Fruit fly (Drosophila melanogaster) whole organism, embryonic: ENCODE data around the gene CG15528.

Source experiments
- Ada2b ChIP-seq: fragments of 200-800 bp; sonication (Bioruptor generic); IDR thresholded peaks from 2 replicates; pipeline ENCODE4 v1.3.6; 2022; ENCODE audit warnings: missing biosample characterization, missing genetic modification characterization
- Atf-2 ChIP-seq: fragments of 200-800 bp; sonication (Bioruptor generic); optimal IDR thresholded peaks from 2 replicates; lab custom pipeline; 2016; ENCODE audit warnings: missing biosample characterization, missing genetic modification characterization
- CG11398 ChIP-seq: fragments of 200-800 bp; sonication (Bioruptor generic); optimal IDR thresholded peaks from 2 replicates; lab custom pipeline; 2016; ENCODE audit warnings: missing biosample characterization, missing genetic modification characterization
- CG11723 ChIP-seq: fragments of 200-800 bp; sonication (Bioruptor generic); optimal IDR thresholded peaks from 2 replicates; lab custom pipeline; 2017; ENCODE audit warnings: missing biosample characterization, mild to moderate bottlenecking, missing genetic modification characterization
- CG12071 ChIP-seq: fragments of 200-800 bp; sonication (Bioruptor generic); optimal IDR thresholded peaks from 3 replicates; lab custom pipeline; 2018; ENCODE audit warnings: missing biosample characterization, mild to moderate bottlenecking, missing genetic modification characterization
- CG12391 ChIP-seq: fragments of 200-800 bp; sonication (Bioruptor generic); optimal IDR thresholded peaks from 3 replicates; lab custom pipeline; 2018; ENCODE audit warnings: missing biosample characterization, mild to moderate bottlenecking, missing genetic modification characterization, moderate library complexity
- CG15073 ChIP-seq: fragments of 200-800 bp; sonication (Bioruptor generic); optimal IDR thresholded peaks from 2 replicates; lab custom pipeline; 2016; ENCODE audit warnings: missing biosample characterization, missing genetic modification characterization
- CG17385 ChIP-seq: fragments of 200-800 bp; sonication (Bioruptor generic); optimal IDR thresholded peaks from 3 replicates; lab custom pipeline; 2018; ENCODE audit warnings: missing biosample characterization, mild to moderate bottlenecking, missing genetic modification characterization
- CG18476 ChIP-seq: fragments of 200-800 bp; sonication (Bioruptor generic); optimal IDR thresholded peaks from 2 replicates; lab custom pipeline; 2016; ENCODE audit warnings: missing biosample characterization, mild to moderate bottlenecking, missing genetic modification characterization
- CG2889 ChIP-seq: fragments of 200-800 bp; sonication (Bioruptor generic); IDR thresholded peaks from 3 replicates; pipeline ENCODE4 v1.3.6; 2022; ENCODE audit warnings: missing biosample characterization, missing genetic modification characterization
- CG31224 ChIP-seq: fragments of 200-800 bp; sonication (Bioruptor generic); IDR thresholded peaks from 2 replicates; pipeline ENCODE4 v1.3.6; 2022; ENCODE audit warnings: missing biosample characterization, missing genetic modification characterization
- CG32767 ChIP-seq: fragments of 200-800 bp; sonication (Bioruptor generic); IDR thresholded peaks from 2 replicates; pipeline ENCODE4 v1.3.6; 2022; ENCODE audit warnings: missing biosample characterization, missing genetic modification characterization
- CG4730 ChIP-seq: fragments of 200-800 bp; sonication (Bioruptor generic); IDR thresholded peaks from 2 replicates; pipeline ENCODE4 v1.3.6; 2022; ENCODE audit warnings: missing biosample characterization, missing genetic modification characterization
- CG6765 ChIP-seq: fragments of 200-800 bp; sonication (Bioruptor generic); optimal IDR thresholded peaks from 3 replicates; lab custom pipeline; 2017; ENCODE audit warnings: missing biosample characterization, mild to moderate bottlenecking, missing genetic modification characterization
- CG6791 ChIP-seq: fragments of 200-800 bp; sonication (Bioruptor generic); IDR thresholded peaks from 3 replicates; pipeline ENCODE4 v1.3.6; 2022; ENCODE audit warnings: missing biosample characterization, missing genetic modification characterization; ENCODE audit not compliant: partially characterized antibody
- CG7372 ChIP-seq: fragments of 200-800 bp; sonication (Bioruptor generic); IDR thresholded peaks from 2 replicates; pipeline ENCODE4 v1.3.6; 2022; ENCODE audit warnings: missing biosample characterization, missing genetic modification characterization
- CG8478 ChIP-seq: fragments of >200 bp; optimal IDR thresholded peaks from 2 replicates; lab custom pipeline; 2018
- CG9727 ChIP-seq: fragments of 200-800 bp; sonication (Bioruptor generic); optimal IDR thresholded peaks from 3 replicates; lab custom pipeline; 2017; ENCODE audit warnings: missing biosample characterization, mild to moderate bottlenecking, missing genetic modification characterization
- CG9876 ChIP-seq: fragments of 200-800 bp; sonication (Bioruptor generic); optimal IDR thresholded peaks from 2 replicates; lab custom pipeline; 2016; ENCODE audit warnings: missing biosample characterization, missing genetic modification characterization
- CkIIα-i1 ChIP-seq: fragments of 200-800 bp; sonication (Bioruptor generic); IDR thresholded peaks from 2 replicates; pipeline ENCODE4 v1.3.6; 2022; ENCODE audit warnings: missing biosample characterization, missing genetic modification characterization
- Dip3 ChIP-seq: fragments of 200-800 bp; sonication (Bioruptor generic); optimal IDR thresholded peaks from 3 replicates; lab custom pipeline; 2016; ENCODE audit warnings: missing biosample characterization, missing genetic modification characterization
- Ets97D ChIP-seq: fragments of 200-800 bp; sonication (Bioruptor generic); optimal IDR thresholded peaks from 3 replicates; lab custom pipeline; 2016; ENCODE audit warnings: missing biosample characterization, missing genetic modification characterization
- GATAe ChIP-seq: fragments of 200-800 bp; sonication (Bioruptor generic); conservative IDR thresholded peaks from 2 replicates; pipeline ENCODE4 v1.3.6; 2022; ENCODE audit warnings: missing biosample characterization, missing genetic modification characterization
- HLH4C ChIP-seq: fragments of 200-800 bp; sonication (Bioruptor generic); IDR thresholded peaks from 3 replicates; pipeline ENCODE4 v1.3.6; 2022; ENCODE audit warnings: missing biosample characterization, missing genetic modification characterization; ENCODE audit not compliant: partially characterized antibody
- HmgD ChIP-seq: fragments of 200-800 bp; sonication (Bioruptor generic); optimal IDR thresholded peaks from 3 replicates; lab custom pipeline; 2016; ENCODE audit warnings: missing biosample characterization, missing genetic modification characterization
- Hr39 ChIP-seq: fragments of >200 bp; optimal IDR thresholded peaks from 2 replicates; lab custom pipeline; 2017
- Lim3 ChIP-seq: fragments of 200-800 bp; sonication (Bioruptor generic); IDR thresholded peaks from 2 replicates; pipeline ENCODE4 v1.3.6; 2022; ENCODE audit warnings: missing biosample characterization, missing genetic modification characterization
- Lpt ChIP-seq: fragments of >200 bp; optimal IDR thresholded peaks from 2 replicates; lab custom pipeline; 2018; ENCODE audit warnings: missing biosample characterization, missing genetic modification characterization
- MBD-R2 ChIP-seq: fragments of 200-800 bp; sonication (Bioruptor generic); IDR thresholded peaks from 2 replicates; pipeline ENCODE4 v1.3.6; 2022; ENCODE audit warnings: missing biosample characterization, missing genetic modification characterization
- Mes4 ChIP-seq: fragments of 200-800 bp; sonication (Bioruptor generic); optimal IDR thresholded peaks from 2 replicates; lab custom pipeline; 2016; ENCODE audit warnings: missing biosample characterization, missing genetic modification characterization
- Neu2 ChIP-seq: fragments of 200-800 bp; sonication (Bioruptor generic); optimal IDR thresholded peaks from 3 replicates; lab custom pipeline; 2016; ENCODE audit warnings: missing biosample characterization, missing genetic modification characterization, borderline replicate concordance
- YL-1 ChIP-seq: fragments of 200-800 bp; sonication (Bioruptor generic); optimal IDR thresholded peaks from 3 replicates; lab custom pipeline; 2017; ENCODE audit warnings: missing biosample characterization, mild to moderate bottlenecking, missing genetic modification characterization
- chinmo ChIP-seq: fragments of 200-800 bp; sonication (Bioruptor generic); IDR thresholded peaks from 4 replicates; pipeline ENCODE4 v1.3.6; 2022; ENCODE audit warnings: missing biosample characterization, missing genetic modification characterization; ENCODE audit not compliant: partially characterized antibody
- ci ChIP-seq: fragments of 200-800 bp; sonication (Bioruptor generic); IDR thresholded peaks from 3 replicates; pipeline ENCODE4 v1.3.6; 2022; ENCODE audit warnings: missing biosample characterization, missing genetic modification characterization
- crol ChIP-seq: fragments of 200-800 bp; sonication (Bioruptor generic); IDR thresholded peaks from 2 replicates; pipeline ENCODE4 v1.3.6; 2022; ENCODE audit warnings: missing biosample characterization, missing genetic modification characterization
- crp ChIP-seq, 2 experiments: fragments of 200-800 bp; sonication (Bioruptor generic); optimal IDR thresholded peaks; 2 replicates in 1 of 2; 3 replicates in 1 of 2; lab custom pipeline; 2017; ENCODE audit warnings: missing biosample characterization in 2 of 2, missing genetic modification characterization in 2 of 2, mild to moderate bottlenecking in 1 of 2, moderate library complexity in 1 of 2
- danr ChIP-seq: fragments of 200-800 bp; sonication (Bioruptor generic); IDR thresholded peaks from 2 replicates; pipeline ENCODE4 v1.3.6; 2022; ENCODE audit warnings: missing biosample characterization, missing genetic modification characterization
- dm ChIP-seq: fragments of 200-800 bp; sonication (Bioruptor generic); optimal IDR thresholded peaks from 3 replicates; lab custom pipeline; 2016; ENCODE audit warnings: missing biosample characterization, missing genetic modification characterization
- eyg ChIP-seq: fragments of 200-800 bp; sonication (Bioruptor generic); optimal IDR thresholded peaks from 3 replicates; lab custom pipeline; 2016; ENCODE audit warnings: missing biosample characterization, missing genetic modification characterization
- fru ChIP-seq: fragments of >200 bp; optimal IDR thresholded peaks from 2 replicates; lab custom pipeline; 2017
- kni ChIP-seq: fragments of 200-800 bp; sonication (Bioruptor generic); optimal IDR thresholded peaks from 3 replicates; lab custom pipeline; 2017; ENCODE audit warnings: mild to moderate bottlenecking, missing biosample characterization, missing genetic modification reagents, missing genetic modification characterization
- knrl ChIP-seq: fragments of 200-800 bp; sonication (Bioruptor generic); IDR thresholded peaks from 3 replicates; pipeline ENCODE4 v1.3.6; 2022; ENCODE audit warnings: missing biosample characterization, missing genetic modification characterization; ENCODE audit not compliant: partially characterized antibody
- lilli ChIP-seq: fragments of 200-800 bp; sonication (Bioruptor generic); optimal IDR thresholded peaks from 3 replicates; lab custom pipeline; 2016; ENCODE audit warnings: missing biosample characterization, missing genetic modification characterization
- maf-S ChIP-seq: fragments of 200-800 bp; sonication (Bioruptor generic); optimal IDR thresholded peaks from 2 replicates; lab custom pipeline; 2016; ENCODE audit warnings: missing biosample characterization, missing genetic modification characterization
- onecut ChIP-seq: fragments of 200-800 bp; sonication (Bioruptor generic); IDR thresholded peaks from 2 replicates; pipeline ENCODE4 v1.3.6; 2022; ENCODE audit warnings: missing biosample characterization, missing genetic modification characterization
- pita ChIP-seq: fragments of 200-800 bp; sonication (Bioruptor generic); optimal IDR thresholded peaks from 2 replicates; lab custom pipeline; 2017; ENCODE audit warnings: missing biosample characterization, mild to moderate bottlenecking, missing genetic modification characterization
- repo ChIP-seq: fragments of 200-800 bp; sonication (Bioruptor generic); optimal IDR thresholded peaks from 2 replicates; lab custom pipeline; 2016; ENCODE audit warnings: missing biosample characterization, missing genetic modification characterization
- scrt ChIP-seq: fragments of 200-800 bp; sonication (Bioruptor generic); optimal IDR thresholded peaks from 2 replicates; lab custom pipeline; 2018; ENCODE audit warnings: missing biosample characterization, mild to moderate bottlenecking, missing genetic modification characterization, moderate library complexity
- sens-2 ChIP-seq: fragments of 200-800 bp; sonication (Bioruptor generic); IDR thresholded peaks from 2 replicates; pipeline ENCODE4 v1.3.6; 2022; ENCODE audit warnings: missing biosample characterization, missing genetic modification characterization
- sna ChIP-seq: fragments of 200-800 bp; sonication (Bioruptor generic); IDR thresholded peaks from 2 replicates; pipeline ENCODE4 v1.3.6; 2022; ENCODE audit warnings: missing biosample characterization, missing genetic modification characterization; ENCODE audit not compliant: partially characterized antibody
- tll ChIP-seq, 2 experiments: fragments of 200-800 bp in 1 of 2; fragments of >200 bp in 1 of 2; sonication (Bioruptor generic) in 1 of 2; optimal IDR thresholded peaks; 2 replicates each; lab custom pipeline; 2017 to 2019; ENCODE audit warnings: missing biosample characterization in 2 of 2, missing genetic modification characterization in 2 of 2, mild to moderate bottlenecking in 1 of 2, moderate library complexity in 1 of 2
- zf30C ChIP-seq: fragments of 200-800 bp; sonication (Bioruptor generic); optimal IDR thresholded peaks from 3 replicates; lab custom pipeline; 2018; ENCODE audit warnings: missing biosample characterization, mild to moderate bottlenecking, missing genetic modification characterization

The CG15528 gene

DNA sequence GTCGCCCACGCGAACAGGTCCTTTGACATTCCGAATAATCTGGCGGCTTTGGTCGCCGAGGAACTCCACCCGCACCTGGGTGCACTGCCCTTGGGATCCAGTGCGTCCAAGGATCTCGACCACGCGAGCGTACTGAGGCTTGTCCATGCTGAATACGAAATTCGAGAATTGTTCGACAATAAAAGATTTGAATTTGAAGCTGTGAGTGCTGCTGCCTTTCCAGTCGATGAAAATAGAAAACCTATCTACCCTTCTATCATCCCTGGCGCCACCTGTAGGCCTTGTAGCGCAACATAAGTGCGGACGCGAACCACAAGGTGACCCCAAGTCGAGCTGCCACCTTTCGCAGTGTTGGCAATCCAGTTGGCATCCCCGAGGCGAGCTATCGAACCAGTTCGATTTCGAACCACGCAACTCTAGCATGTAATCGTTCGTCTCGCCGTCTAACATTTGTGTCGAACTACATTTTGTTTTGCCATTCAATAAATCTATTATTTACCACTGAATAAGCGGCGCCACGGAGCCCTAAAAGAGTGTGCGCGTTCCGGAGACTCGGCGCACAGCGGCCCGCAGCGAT, 29.4 kb downstream of the CG15528 start, which contains the start of the genes RpS28a and Axn (continued):
- peak; percentile 81 for TF ChIP-seq CG8478
- peak; percentile 4; the same call in 1 of the 3 replicates for TF ChIP-seq CG6791 (GFP tag; lab: Robert Waterston, UW)
- no peak for TF ChIP-seq fru (lab: Kevin White, UChicago)
- TF ChIP-seq danr, result no peak
- TF ChIP-seq CkIIα-i1 (GFP tag; lab: Robert Waterston, UW), result no peak
- peak; percentile 83 for TF ChIP-seq HmgD
- no peak for TF ChIP-seq CG17385 (GFP tag; lab: Kevin White, UChicago)
- no peak for TF ChIP-seq Hr39 (lab: Kevin White, UChicago)
- no peak for TF ChIP-seq CG12071 (GFP tag; lab: Kevin White, UChicago)
- peak; percentile 33; the same call in 1 of the 2 replicates for TF ChIP-seq onecut (GFP tag; lab: Robert Waterston, UW)
- TF ChIP-seq crp (GFP tag; optimal IDR thresholded peaks at IDR 0.05; lab: Kevin White, UChicago), result peak in 1 of 2 experiments; percentile 54
- peak; percentile 54; the same call in 2 of the 3 replicates for TF ChIP-seq knrl (GFP tag; lab: Robert Waterston, UW)
- TF ChIP-seq Ada2b (GFP tag; lab: Robert Waterston, UW), result no peak
- no peak for TF ChIP-seq sens-2 (GFP tag; lab: Robert Waterston, UW)
- no peak for TF ChIP-seq CG15073 (GFP tag; lab: Kevin White, UChicago)
- TF ChIP-seq zf30C (GFP tag; lab: Kevin White, UChicago), result no peak
- no peak for TF ChIP-seq CG9727 (GFP tag; lab: Kevin White, UChicago)
- TF ChIP-seq MBD-R2 (GFP tag; lab: Robert Waterston, UW), result peak; percentile 85
- TF ChIP-seq CG11723 (GFP tag; lab: Kevin White, UChicago), result no peak
- no peak for TF ChIP-seq CG11398 (GFP tag; lab: Kevin White, UChicago)
- TF ChIP-seq Lpt (GFP tag; lab: Kevin White, UChicago), result no peak
- TF ChIP-seq CG2889 (GFP tag; lab: Robert Waterston, UW), result no peak
- no peak for TF ChIP-seq CG31224 (GFP tag; lab: Robert Waterston, UW)
- no peak for TF ChIP-seq sna (GFP tag; lab: Robert Waterston, UW)
- peak; percentile 78 for TF ChIP-seq Ets97D (GFP tag; lab: Kevin White, UChicago)
- no peak for TF ChIP-seq Atf-2 (GFP tag; lab: Kevin White, UChicago)
- no peak for TF ChIP-seq CG18476 (GFP tag; lab: Kevin White, UChicago)
- no peak for TF ChIP-seq Lim3
- no peak for TF ChIP-seq GATAe (GFP tag; lab: Robert Waterston, UW)
- TF ChIP-seq HLH4C (GFP tag; lab: Robert Waterston, UW), result peak; percentile 14; the same call in 1 of the 3 replicates
- TF ChIP-seq maf-S, result peak; percentile 26
- peak; percentile 32 for TF ChIP-seq dm (GFP tag; lab: Kevin White, UChicago)
- TF ChIP-seq scrt (GFP tag; lab: Kevin White, UChicago), result no peak
- no peak for TF ChIP-seq Dip3 (GFP tag; lab: Kevin White, UChicago)
- TF ChIP-seq CG9876 (GFP tag; lab: Kevin White, UChicago), result no peak
- TF ChIP-seq Mes4, result peak; percentile 27
- TF ChIP-seq crol (GFP tag; lab: Robert Waterston, UW), result no peak
- TF ChIP-seq chinmo (GFP tag; lab: Robert Waterston, UW), result no peak
- TF ChIP-seq kni, result no peak
- TF ChIP-seq YL-1 (GFP tag; lab: Kevin White, UChicago), result peak; percentile 58
- peak; percentile 85 for TF ChIP-seq pita (GFP tag; lab: Kevin White, UChicago)
- TF ChIP-seq Neu2 (GFP tag; lab: Kevin White, UChicago), result no peak
- peak; percentile 32; the same call in 1 of the 3 replicates for TF ChIP-seq ci (GFP tag; lab: Robert Waterston, UW)
- TF ChIP-seq repo (GFP tag; lab: Kevin White, UChicago), result no peak
- no peak for TF ChIP-seq eyg
- TF ChIP-seq CG4730 (GFP tag; lab: Robert Waterston, UW), result no peak
- peak in 1 of 2 experiments; percentile 11 for TF ChIP-seq tll (GFP tag; optimal IDR thresholded peaks at IDR 0.05; lab: Kevin White, UChicago)
- no peak for TF ChIP-seq CG6765 (GFP tag; lab: Kevin White, UChicago)
- peak; percentile 5 for TF ChIP-seq lilli (GFP tag; lab: Kevin White, UChicago)
- no peak for TF ChIP-seq CG7372 (GFP tag; lab: Robert Waterston, UW)
- no peak for TF ChIP-seq CG12391
- no peak for TF ChIP-seq CG32767
